Worm (Caenorhabditis elegans): ENCODE data around the gene Y62H9A.10.

Y62H9A.10 gene

ce11 chrX:11924158-11924557 is 21.6 kb upstream of the Y62H9A.10 start, which contains the start of gene F55G7.1 (continued):
- TF ChIP-seq attf-3 (GFP tag; conservative IDR thresholded peaks at IDR 0.05) (no peak), F52B5.7 (tag; optimal IDR thresholded peaks at IDR 0.05) (no peak), ztf-3 (GFP tag; optimal IDR thresholded peaks at IDR 0.05) (no peak), dox-1 (GFP tag; IDR thresholded peaks at IDR 0.05) (peak; percentile 71; the same call in 1 of the 2 replicates), bed-1 (GFP tag; IDR thresholded peaks at IDR 0.05) (no peak), ztf-28 (GFP tag; IDR thresholded peaks at IDR 0.05) (no peak), madf-6 (GFP tag; IDR thresholded peaks at IDR 0.05) (no peak), madf-10 (tag; optimal IDR thresholded peaks at IDR 0.05) (no peak), T07F8.4 (tag; optimal IDR thresholded peaks at IDR 0.05) (no peak), egl-18 (GFP tag; IDR thresholded peaks at IDR 0.05) (no peak), ama-1 (optimal IDR thresholded peaks at IDR 0.05) (no peak), ama-1 (GFP tag; optimal IDR thresholded peaks at IDR 0.05) (no peak), hmg-1.2 (GFP tag; IDR thresholded peaks at IDR 0.05) (no peak; the same call in 1 of the 2 replicates), lsl-1 (GFP tag; optimal IDR thresholded peaks at IDR 0.05) (no peak), hmg-20 (GFP tag; IDR thresholded peaks at IDR 0.05) (peak; percentile 18; the same call in 1 of the 2 replicates), snpc-3.4 (tag; optimal IDR thresholded peaks at IDR 0.05) (no peak), mes-4 (tag; optimal IDR thresholded peaks at IDR 0.05) (no peak), ztf-26 (tag; optimal IDR thresholded peaks at IDR 0.05) (peak; percentile 71), zim-3 (tag; optimal IDR thresholded peaks at IDR 0.05) (no peak), ceh-27 (GFP tag; optimal IDR thresholded peaks at IDR 0.05) (peak; percentile 60), fkh-3 (tag; optimal IDR thresholded peaks at IDR 0.05) (no peak), athp-1 (tag; optimal IDR thresholded peaks at IDR 0.05) (no peak), somi-1 (GFP tag; optimal IDR thresholded peaks at IDR 0.05) (no peak), ceh-91 (GFP tag; IDR thresholded peaks at IDR 0.05) (no peak), nhr-120 (GFP tag; IDR thresholded peaks at IDR 0.05) (no peak), F57C9.4 (tag; optimal IDR thresholded peaks at IDR 0.05) (no peak), D2030.7 (GFP tag; IDR thresholded peaks at IDR 0.05) (no peak), F22D6.2 (tag; optimal IDR thresholded peaks at IDR 0.05) (no peak), nhr-80 (tag; optimal IDR thresholded peaks at IDR 0.05) (peak; percentile 46), lin-40 (tag; optimal IDR thresholded peaks at IDR 0.05) (peak; percentile 83), nhr-27 (tag; optimal IDR thresholded peaks at IDR 0.05) (no peak)

- TF ChIP-seq ceh-100 (GFP tag; IDR thresholded peaks at IDR 0.05) = no peak
- TF ChIP-seq T26A5.8 (tag; optimal IDR thresholded peaks at IDR 0.05) = no peak
- no peak for TF ChIP-seq snpc-1.1 (tag; optimal IDR thresholded peaks at IDR 0.05; ENCODE audit: insufficient read depth)
- no peak for TF ChIP-seq rcor-1 (GFP tag; IDR thresholded peaks at IDR 0.05)
- no peak for TF ChIP-seq F23B12.7 (tag; optimal IDR thresholded peaks at IDR 0.05; ENCODE audit: insufficient read depth)
- no peak for TF ChIP-seq ZK185.1 (tag; optimal IDR thresholded peaks at IDR 0.05; ENCODE audit: poor library complexity, severe bottlenecking)
- TF ChIP-seq hsf-1 (GFP tag; IDR thresholded peaks at IDR 0.05) = no peak
- TF ChIP-seq snpc-4 (GFP tag; optimal IDR thresholded peaks at IDR 0.05) = no peak
- no peak for TF ChIP-seq snpc-4 (tag; optimal IDR thresholded peaks at IDR 0.05)
- TF ChIP-seq rec-8 (tag; optimal IDR thresholded peaks at IDR 0.05) = no peak
- TF ChIP-seq die-1 (tag; optimal IDR thresholded peaks at IDR 0.05) = no peak
- no peak for TF ChIP-seq him-1 (tag; optimal IDR thresholded peaks at IDR 0.05)
- no peak for TF ChIP-seq rpc-1 (optimal IDR thresholded peaks at IDR 0.05)
- no peak for TF ChIP-seq rpc-1 (tag; optimal IDR thresholded peaks at IDR 0.05)
- no peak for TF ChIP-seq pha-4 (tag; optimal IDR thresholded peaks at IDR 0.05)
- TF ChIP-seq egl-18 (GFP tag; IDR thresholded peaks at IDR 0.05) = no peak
- TF ChIP-seq mxl-1 (tag; optimal IDR thresholded peaks at IDR 0.05) = no peak
- TF ChIP-seq B0035.1 (tag; optimal IDR thresholded peaks at IDR 0.05) = no peak
- TF ChIP-seq snpc-3.4 (tag; optimal IDR thresholded peaks at IDR 0.05) = no peak
- no peak for TF ChIP-seq ztf-22 (GFP tag; optimal IDR thresholded peaks at IDR 0.05)
- TF ChIP-seq nhr-120 (GFP tag; IDR thresholded peaks at IDR 0.05) = no peak
Observed at ce11 chrX:11920723-11921283, 18.2 kb upstream of the Y62H9A.10 start, which contains the start of gene Y62H9A.14. TSS of gene Y62H9A.14 (plus strand) at chrX:11921233.

Measured in whole organism, young adult.